Worm (Caenorhabditis elegans): ENCODE measurements around the gene F26F2.3.

DNA sequence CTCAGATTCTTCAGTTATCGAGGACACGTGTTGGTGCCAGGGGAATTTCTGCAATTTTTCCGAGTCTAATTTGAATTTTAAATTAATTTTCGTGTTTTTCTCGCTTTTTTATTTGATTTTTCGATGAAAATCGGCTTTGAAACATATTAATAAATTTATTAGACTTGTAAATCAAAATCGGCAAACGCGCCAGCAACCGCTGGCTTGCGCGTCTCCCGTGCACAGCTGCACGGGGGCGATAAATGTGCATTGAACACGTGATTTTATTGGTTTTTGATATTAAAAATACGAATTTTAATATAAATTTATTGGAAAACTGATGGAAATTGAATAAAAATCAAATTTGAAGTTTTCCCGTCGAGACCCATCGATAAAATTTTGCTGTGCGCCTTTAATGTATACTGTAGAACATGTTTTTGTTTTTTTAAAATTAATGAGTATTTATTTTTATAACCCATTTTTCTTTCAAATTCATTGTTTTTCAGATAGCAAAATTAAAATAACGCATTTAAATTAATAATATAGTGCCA, 14.2 kb upstream of the F26F2.3 start, which contains the start of gene F26F2.7:
- TF ChIP-seq unc-39 (tag; optimal IDR thresholded peaks at IDR 0.05): no peak
- TF ChIP-seq elt-3 (tag; optimal IDR thresholded peaks at IDR 0.05): no peak
- TF ChIP-seq ceh-43 (GFP tag; optimal IDR thresholded peaks at IDR 0.05): peak; percentile 34
- no peak for TF ChIP-seq nhr-28 (tag; optimal IDR thresholded peaks at IDR 0.05)

Measured in whole organism, mixed stage, embryonic.